Fruit fly (Drosophila melanogaster): ENCODE results near the gene nab.
A peak's percentile ranks its signal among the peaks of the same experiment; 100 is the strongest.

DNA sequence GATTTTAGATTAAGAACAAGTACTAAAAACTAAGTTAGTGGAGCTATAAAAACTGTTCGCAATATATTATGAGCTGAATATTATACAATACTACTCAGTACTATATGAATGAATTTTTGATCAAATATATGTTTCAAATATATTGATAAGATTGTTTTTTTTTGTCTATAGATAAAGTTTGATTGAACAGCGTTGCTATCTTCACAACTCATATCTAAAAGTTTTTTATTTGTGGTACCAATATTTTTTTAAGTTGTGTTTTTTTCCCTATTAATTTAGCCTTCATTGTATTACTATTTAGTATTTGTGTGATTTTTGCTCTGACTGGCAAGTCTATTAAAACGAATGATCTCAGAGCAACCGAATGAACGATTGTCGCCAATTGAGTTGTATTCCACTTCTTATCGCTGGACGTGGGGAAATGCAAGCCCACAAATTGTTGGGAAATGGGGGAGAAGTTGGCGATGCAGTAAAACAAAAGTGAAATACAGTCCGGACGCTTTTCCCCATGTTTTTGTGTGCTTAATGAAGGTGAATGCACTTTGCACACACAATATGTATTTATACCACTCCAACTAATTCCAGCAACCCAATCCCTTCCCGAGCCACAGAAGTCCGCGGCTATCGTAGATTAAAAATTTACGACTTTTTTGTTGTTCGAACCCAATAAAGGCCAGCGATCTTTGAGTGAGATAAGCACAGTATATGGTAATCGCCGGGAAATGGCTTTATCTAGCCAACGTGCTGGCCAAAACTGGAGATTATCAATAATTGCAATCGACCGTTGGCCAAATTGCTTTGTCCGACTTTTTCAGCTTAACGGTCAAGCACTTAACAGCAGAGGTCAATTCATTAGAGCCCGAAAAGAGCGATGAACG is 44.0 kb downstream of the nab start:
- TF ChIP-seq Eip78C (GFP tag) (peak; percentile 71), OdsH (GFP tag; optimal IDR thresholded peaks at IDR 0.05) (peak; percentile 9), CG11902 (GFP tag; optimal IDR thresholded peaks at IDR 0.05) (no peak), CG3919 (GFP tag; optimal IDR thresholded peaks at IDR 0.05) (no peak), CG6792 (GFP tag; optimal IDR thresholded peaks at IDR 0.05) (no peak), Hr4 (GFP tag; optimal IDR thresholded peaks at IDR 0.05) (peak; percentile 18), fd59A (GFP tag; optimal IDR thresholded peaks at IDR 0.05) (no peak), Ets21C (GFP tag; optimal IDR thresholded peaks at IDR 0.05) (no peak), Met (GFP tag; optimal IDR thresholded peaks at IDR 0.05) (no peak), CG6808 (GFP tag; optimal IDR thresholded peaks at IDR 0.05) (no peak), net (GFP tag; optimal IDR thresholded peaks at IDR 0.05) (peak; percentile 11)

Data from whole organism, prepupa.